Worm (Caenorhabditis elegans) whole organism, mixed stage, embryonic: ENCODE data around the gene F57C12.2.

ENCODE experiments used
- bed-3 ChIP-seq: fragments of 200-800 bp; sonication (Bioruptor generic); optimal IDR thresholded peaks from 3 replicates; lab custom pipeline; 2018; ENCODE audit warnings: mild to moderate bottlenecking, missing genetic modification characterization, moderate library complexity, missing compliant biosample characterization
- blmp-1 ChIP-seq: fragments of 150-350 bp; optimal IDR thresholded peaks from 2 replicates; lab custom pipeline; 2014; ENCODE audit warnings: missing biosample characterization, missing genetic modification characterization
- ces-1 ChIP-seq: fragments of 150-350 bp; optimal IDR thresholded peaks from 2 replicates; lab custom pipeline; 2014; ENCODE audit warnings: missing biosample characterization, missing genetic modification reagents, missing genetic modification characterization
- elt-3 ChIP-seq: fragments of 150-350 bp; optimal IDR thresholded peaks from 2 replicates; lab custom pipeline; 2014; ENCODE audit warnings: missing biosample characterization, missing genetic modification characterization
- ham-2 ChIP-seq: fragments of 200-800 bp; sonication (Bioruptor generic); optimal IDR thresholded peaks from 2 replicates; lab custom pipeline; 2018; ENCODE audit warnings: mild to moderate bottlenecking, missing genetic modification characterization, missing compliant biosample characterization
- lsy-2 ChIP-seq: fragments of 150-350 bp; optimal IDR thresholded peaks from 2 replicates; lab custom pipeline; 2014; ENCODE audit warnings: missing biosample characterization, missing genetic modification characterization
- nhr-12 ChIP-seq: fragments of 150-350 bp; optimal IDR thresholded peaks from 2 replicates; lab custom pipeline; 2014; ENCODE audit warnings: missing biosample characterization, missing genetic modification characterization
- nhr-28 ChIP-seq: fragments of 150-350 bp; optimal IDR thresholded peaks from 2 replicates; lab custom pipeline; 2014; ENCODE audit warnings: missing biosample characterization, missing genetic modification characterization
- nhr-76 ChIP-seq: sonication (generic microtip); optimal IDR thresholded peaks from 2 replicates; lab custom pipeline; 2017; ENCODE audit warnings: missing biosample characterization, missing genetic modification characterization
- sem-2 ChIP-seq: fragments of 200-800 bp; sonication (Bioruptor generic); optimal IDR thresholded peaks from 2 replicates; lab custom pipeline; 2018; ENCODE audit warnings: mild to moderate bottlenecking, missing genetic modification characterization, missing compliant biosample characterization
- snpc-4 ChIP-seq: fragments of 150-350 bp; optimal IDR thresholded peaks from 2 replicates; lab custom pipeline; 2014; ENCODE audit warnings: missing biosample characterization, missing genetic modification characterization
- sptf-1 ChIP-seq: sonication (generic microtip); optimal IDR thresholded peaks from 2 replicates; lab custom pipeline; 2017; ENCODE audit warnings: mild to moderate bottlenecking, missing genetic modification characterization, moderate library complexity, missing compliant biosample characterization

DNA sequence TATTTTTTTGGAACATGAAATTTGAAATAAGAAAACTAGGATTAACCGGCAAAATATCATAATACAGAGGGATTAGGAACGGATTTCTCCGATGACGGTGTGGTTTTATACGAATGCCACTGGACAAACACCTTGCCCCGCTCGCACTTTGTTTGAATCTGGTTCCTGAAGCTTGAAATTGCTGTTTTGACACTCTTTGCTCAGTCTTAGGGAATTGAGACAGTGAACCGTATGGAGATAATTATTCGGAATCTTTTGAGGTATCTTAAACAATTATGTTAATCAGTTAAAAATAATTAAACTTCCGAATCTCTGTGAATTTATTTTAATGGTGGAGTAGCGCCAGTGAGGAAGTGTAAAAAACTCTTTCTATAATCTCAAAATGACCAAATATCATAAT lies 48.3 kb upstream of the F57C12.2 start, which contains the start of gene F13C5.3:
- TF ChIP-seq nhr-28 (tag; lab: Kevin White, UChicago) = no peak
- TF ChIP-seq snpc-4 (tag; lab: Kevin White, UChicago) = no peak
- TF ChIP-seq elt-3 = no peak
- TF ChIP-seq bed-3 (GFP tag; lab: Kevin White, UChicago) = no peak
- TF ChIP-seq sem-2 (GFP tag; lab: Kevin White, UChicago) = no peak
- no peak for TF ChIP-seq lsy-2 (tag; lab: Kevin White, UChicago)
- no peak for TF ChIP-seq sptf-1 (tag; lab: Kevin White, UChicago)
- no peak for TF ChIP-seq blmp-1 (tag; lab: Kevin White, UChicago)
- TF ChIP-seq ces-1 (GFP tag; lab: Kevin White, UChicago) = no peak
- no peak for TF ChIP-seq nhr-76
- TF ChIP-seq ham-2 (GFP tag; lab: Kevin White, UChicago) = no peak
- TF ChIP-seq nhr-12 (tag; lab: Kevin White, UChicago) = no peak
